Fruit fly (Drosophila melanogaster): ENCODE measurements around the gene Spg7.

Spg7 gene

dm6 chrX:2655998-2656397 is 42.0 kb downstream of the Spg7 start:
- no peak for TF ChIP-seq CG34367 (tag; optimal IDR thresholded peaks at IDR 0.05)
- no peak for TF ChIP-seq fd96Ca (GFP tag; IDR thresholded peaks at IDR 0.05)
- no peak for TF ChIP-seq CG4496 (GFP tag; IDR thresholded peaks at IDR 0.05)
- TF ChIP-seq CG8301 (tag; optimal IDR thresholded peaks at IDR 0.05), result no peak
- TF ChIP-seq Snoo (tag; optimal IDR thresholded peaks at IDR 0.05), result no peak

dm6 chrX:2655479-2655878 is 42.5 kb downstream of the Spg7 start:
- TF ChIP-seq CG15710 (tag; optimal IDR thresholded peaks at IDR 0.05) (no peak), EcR (GFP tag; optimal IDR thresholded peaks at IDR 0.05) (no peak), CG32121 (GFP tag; IDR thresholded peaks at IDR 0.05) (no peak), CG4496 (GFP tag; IDR thresholded peaks at IDR 0.05) (no peak), rn (GFP tag; IDR thresholded peaks at IDR 0.05) (no peak), fd96Ca (GFP tag; IDR thresholded peaks at IDR 0.05) (no peak), CG12605 (GFP tag; IDR thresholded peaks at IDR 0.05) (no peak), CG34367 (tag; optimal IDR thresholded peaks at IDR 0.05) (no peak), D1 (tag; optimal IDR thresholded peaks at IDR 0.05) (no peak), Snoo (tag; optimal IDR thresholded peaks at IDR 0.05) (no peak), CG14655 (GFP tag; optimal IDR thresholded peaks at IDR 0.05) (no peak), CG9948 (tag; optimal IDR thresholded peaks at IDR 0.05) (no peak), Ets98B (GFP tag; IDR thresholded peaks at IDR 0.05) (no peak), CG10348 (GFP tag; IDR thresholded peaks at IDR 0.05) (no peak), CG8159 (tag; optimal IDR thresholded peaks at IDR 0.05) (no peak)

dm6 chrX:2653533-2654296 is 44.3 kb downstream of the Spg7 start:
- no peak for TF ChIP-seq rn (GFP tag; IDR thresholded peaks at IDR 0.05)
- TF ChIP-seq CG8301 (tag; optimal IDR thresholded peaks at IDR 0.05), result no peak
- TF ChIP-seq CG10348 (GFP tag; IDR thresholded peaks at IDR 0.05), result no peak
- TF ChIP-seq gl (tag; optimal IDR thresholded peaks at IDR 0.05), result no peak
- TF ChIP-seq CG13204 (GFP tag; optimal IDR thresholded peaks at IDR 0.05), result no peak
- TF ChIP-seq CG14655 (GFP tag; optimal IDR thresholded peaks at IDR 0.05), result no peak
- no peak for TF ChIP-seq Snoo (tag; optimal IDR thresholded peaks at IDR 0.05)
- TF ChIP-seq Pif1A (GFP tag; optimal IDR thresholded peaks at IDR 0.05), result no peak
- no peak for TF ChIP-seq EcR (GFP tag; optimal IDR thresholded peaks at IDR 0.05)
- TF ChIP-seq CG9948 (tag; optimal IDR thresholded peaks at IDR 0.05), result no peak

DNA sequence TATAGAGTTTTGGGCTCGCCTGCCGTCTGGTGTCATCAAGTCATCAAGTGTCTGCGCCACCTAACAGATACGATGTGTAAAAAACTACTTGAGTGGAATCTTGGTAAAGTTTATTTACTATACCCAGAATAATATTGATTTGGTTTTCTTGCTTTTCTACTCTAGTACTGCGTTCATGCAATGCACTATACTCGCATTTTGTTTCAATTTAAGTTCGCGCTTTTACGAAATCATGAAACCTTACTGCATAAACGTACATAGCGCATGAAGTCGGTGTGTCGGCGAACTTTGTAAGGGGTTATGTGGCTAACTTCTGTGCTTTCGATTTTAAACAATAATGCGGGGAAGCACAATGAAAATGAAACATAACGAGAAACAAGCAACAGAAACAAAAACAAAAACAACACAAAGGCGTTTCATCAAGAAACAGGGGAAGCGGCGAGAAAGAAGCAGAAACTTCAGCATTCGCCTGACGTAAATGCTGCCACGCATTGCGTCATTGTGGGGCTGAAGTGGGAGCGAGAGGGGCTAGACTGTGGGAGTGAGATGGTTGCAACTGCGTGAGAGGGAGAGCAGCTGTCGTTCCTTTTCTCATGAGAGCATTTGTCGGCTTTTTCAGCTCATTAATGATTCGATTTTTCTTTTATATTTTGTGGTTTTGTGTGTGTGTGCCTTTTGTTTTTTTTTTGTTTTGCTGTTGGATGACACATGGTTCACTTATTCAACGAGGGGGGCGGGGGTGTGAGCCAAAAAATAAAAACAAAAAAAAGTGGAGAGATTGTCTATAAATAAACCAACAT is 45.7 kb downstream of the Spg7 start:
- TF ChIP-seq CG10348 (GFP tag; IDR thresholded peaks at IDR 0.05), result no peak
- no peak for TF ChIP-seq CG14655 (GFP tag; optimal IDR thresholded peaks at IDR 0.05)
- TF ChIP-seq Ets98B (GFP tag; IDR thresholded peaks at IDR 0.05), result peak; percentile 67
- peak; percentile 75 for TF ChIP-seq fd96Ca (GFP tag; IDR thresholded peaks at IDR 0.05)
- peak; percentile 32 for TF ChIP-seq CG13204 (GFP tag; optimal IDR thresholded peaks at IDR 0.05)
- TF ChIP-seq CG9948 (tag; optimal IDR thresholded peaks at IDR 0.05), result no peak
- TF ChIP-seq CG4496 (GFP tag; IDR thresholded peaks at IDR 0.05), result peak; percentile 71; the same call in 2 of the 3 replicates
- no peak for TF ChIP-seq gl (tag; optimal IDR thresholded peaks at IDR 0.05)
- no peak for TF ChIP-seq Pif1A (GFP tag; optimal IDR thresholded peaks at IDR 0.05)
- peak; percentile 76 for TF ChIP-seq EcR (GFP tag; optimal IDR thresholded peaks at IDR 0.05)
- no peak for TF ChIP-seq CG8301 (tag; optimal IDR thresholded peaks at IDR 0.05)
- no peak for TF ChIP-seq Snoo (tag; optimal IDR thresholded peaks at IDR 0.05)
- no peak for TF ChIP-seq CG17806 (tag; optimal IDR thresholded peaks at IDR 0.05)
- no peak for TF ChIP-seq CG15710 (tag; optimal IDR thresholded peaks at IDR 0.05)
- no peak for TF ChIP-seq CG8159 (tag; optimal IDR thresholded peaks at IDR 0.05)
- TF ChIP-seq D1 (tag; optimal IDR thresholded peaks at IDR 0.05), result no peak
- TF ChIP-seq rn (GFP tag; IDR thresholded peaks at IDR 0.05), result peak; percentile 65; the same call in 1 of the 2 replicates
- peak; percentile 80 for TF ChIP-seq CG32121 (GFP tag; IDR thresholded peaks at IDR 0.05)
- TF ChIP-seq CG12605 (GFP tag; IDR thresholded peaks at IDR 0.05), result peak; percentile 67
- TF ChIP-seq CG34367 (tag; optimal IDR thresholded peaks at IDR 0.05), result no peak
- TF ChIP-seq Pif1B (GFP tag; optimal IDR thresholded peaks at IDR 0.05), result no peak

- TF ChIP-seq CG9948 (tag; optimal IDR thresholded peaks at IDR 0.05), result no peak
These were observed 46.9 kb downstream of the Spg7 start for dm6 chrX:2651128-2651527.

DNA sequence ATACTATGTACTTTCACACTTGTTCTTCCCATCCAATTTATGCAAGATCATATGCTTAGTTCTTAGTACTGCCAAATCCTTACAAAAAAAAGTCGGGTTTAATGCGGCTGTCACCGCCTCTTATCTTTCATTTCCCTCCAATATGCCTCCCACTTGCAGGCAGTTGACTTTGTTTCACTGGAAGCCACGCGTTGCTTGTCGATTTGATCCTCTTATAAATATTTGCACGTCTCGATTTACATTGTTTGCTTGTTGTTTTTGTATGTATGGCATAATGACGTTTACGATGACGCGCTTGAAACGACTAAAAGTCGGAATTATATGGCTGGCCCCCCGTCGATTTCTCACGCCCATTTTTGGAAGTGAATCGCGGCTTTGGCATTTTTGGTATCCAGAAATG is 49.1 kb downstream of the Spg7 start:
- TF ChIP-seq Pif1A (GFP tag; optimal IDR thresholded peaks at IDR 0.05), result peak; percentile 10
- TF ChIP-seq Pif1B (GFP tag; optimal IDR thresholded peaks at IDR 0.05), result no peak
